Worm (Caenorhabditis elegans) whole organism, dauer: ENCODE data around the gene ZK809.1.

ENCODE experiments used
- unc-62 ChIP-seq: sonication (generic microtip); optimal IDR thresholded peaks from 2 replicates; lab custom pipeline; 2017; ENCODE audit warnings: missing biosample characterization, missing genetic modification reagents, missing genetic modification characterization

ZK809.1 gene

ce11 chrIV:11656144-11656780, 14.4 kb downstream of the ZK809.1 start, which contains the start of gene ZK809.5:
Gene ZK809.5, plus strand, starts transcription at chrIV:11656730.
- TF ChIP-seq unc-62 (GFP tag; lab: Kevin White, UChicago) = no peak

- TF ChIP-seq unc-62 (GFP tag; lab: Kevin White, UChicago) = no peak
Measured at ce11 chrIV:11659794-11660312, 18.0 kb downstream of the ZK809.1 start, which contains the start of gene ZK792.1. Gene ZK792.1, plus strand, starts transcription at chrIV:11659844.

ce11 chrIV:11665010-11665409, 23.1 kb downstream of the ZK809.1 start, which contains the start of gene ZK809.9:
Gene ZK809.9, plus strand, starts transcription at chrIV:11665310.
- no peak for TF ChIP-seq unc-62 (GFP tag; lab: Kevin White, UChicago)

ce11 chrIV:11668001-11668400, 26.1 kb downstream of the ZK809.1 start, which contains the start of gene atg-4.2:
Gene atg-4.2, plus strand, starts transcription at chrIV:11668024.
- no peak for TF ChIP-seq unc-62 (GFP tag; lab: Kevin White, UChicago)

- TF ChIP-seq unc-62 (GFP tag; lab: Kevin White, UChicago) = no peak
Measured at ce11 chrIV:11673543-11673942, 31.6 kb downstream of the ZK809.1 start, which contains the start of gene inx-8. Gene inx-8, plus strand, starts transcription at chrIV:11673843.

ce11 chrIV:11676054-11676453, 34.2 kb downstream of the ZK809.1 start, which contains the start of gene inx-9:
Gene inx-9, plus strand, starts transcription at chrIV:11676354.
- TF ChIP-seq unc-62 (GFP tag; lab: Kevin White, UChicago) = no peak

- no peak for TF ChIP-seq unc-62 (GFP tag; lab: Kevin White, UChicago)
Measured at ce11 chrIV:11681905-11682304, 40.0 kb downstream of the ZK809.1 start, which contains the start of gene ZK792.4. Gene ZK792.4, minus strand, starts transcription at chrIV:11682005.

ce11 chrIV:11688018-11688417, 46.1 kb downstream of the ZK809.1 start, which contains the start of gene ZK792.5:
Gene ZK792.5, minus strand, starts transcription at chrIV:11688118.
- TF ChIP-seq unc-62 (GFP tag; lab: Kevin White, UChicago) = no peak

ce11 chrIV:11690988-11691387, 49.1 kb downstream of the ZK809.1 start, which contains the start of gene let-60:
Gene let-60, minus strand, starts transcription at chrIV:11691088.
- no peak for TF ChIP-seq unc-62 (GFP tag; lab: Kevin White, UChicago)

- TF ChIP-seq unc-62 (GFP tag; lab: Kevin White, UChicago) = no peak
Measured at ce11 chrIV:11691524-11691923, 49.6 kb downstream of the ZK809.1 start.

ce11 chrIV:11692071-11692673, 50.3 kb downstream of the ZK809.1 start:
- TF ChIP-seq unc-62 (GFP tag; lab: Kevin White, UChicago) = no peak
